Worm (Caenorhabditis elegans): ENCODE measurements around the gene F36G9.15.
"Not testable (repeated sequence)": the region's sequence is repeated elsewhere in the genome, so short reads cannot be mapped to it uniquely, and the experiment has no call there.

Gene F36G9.15

ce11 chrV:16002288-16002687, 14.3 kb upstream of the F36G9.15 start, which contains the start of gene nhr-63:
Gene nhr-63, plus strand, starts transcription at chrV:16002588.
- no peak for TF ChIP-seq unc-62 (GFP tag; optimal IDR thresholded peaks at IDR 0.05)

- TF ChIP-seq unc-62 (GFP tag; optimal IDR thresholded peaks at IDR 0.05), result no peak
Observed at ce11 chrV:16000433-16000832, 12.5 kb upstream of the F36G9.15 start, which contains the start of gene nhr-50. Gene nhr-50, minus strand, starts transcription at chrV:16000631.

- TF ChIP-seq unc-62 (GFP tag; optimal IDR thresholded peaks at IDR 0.05), result no peak
Observed at ce11 chrV:15996655-15997186, 8.7 kb upstream of the F36G9.15 start, which contains the start of the genes C06C6.9 and C06C6.8. Gene C06C6.9, minus strand, starts transcription at chrV:15996755. Gene C06C6.8, plus strand, starts transcription at chrV:15997136.

ce11 chrV:15991850-15992249, 3.9 kb upstream of the F36G9.15 start, which contains the start of gene C06C6.7:
Gene C06C6.7, plus strand, starts transcription at chrV:15992150.
- TF ChIP-seq unc-62 (GFP tag; optimal IDR thresholded peaks at IDR 0.05), result not testable (repeated sequence)

ce11 chrV:15982733-15983344, 5.1 kb downstream of the F36G9.15 start, which contains the start of the genes fbxa-99 and F36G9.13:
Gene fbxa-99, minus strand, starts transcription at chrV:15982854.
Gene F36G9.13, plus strand, starts transcription at chrV:15983294.
- TF ChIP-seq unc-62 (GFP tag; optimal IDR thresholded peaks at IDR 0.05), result no peak

- TF ChIP-seq unc-62 (GFP tag; optimal IDR thresholded peaks at IDR 0.05), result no peak
Observed at ce11 chrV:15978232-15978764, 9.7 kb downstream of the F36G9.15 start, which contains the start of gene oac-20. Gene oac-20, plus strand, starts transcription at chrV:15978714.

ce11 chrV:15975845-15976244, 12.1 kb downstream of the F36G9.15 start, which contains the start of gene clec-232:
Gene clec-232, plus strand, starts transcription at chrV:15976145.
- no peak for TF ChIP-seq unc-62 (GFP tag; optimal IDR thresholded peaks at IDR 0.05)

- TF ChIP-seq unc-62 (GFP tag; optimal IDR thresholded peaks at IDR 0.05), result no peak
Observed at ce11 chrV:15974836-15975235, 13.1 kb downstream of the F36G9.15 start, which contains the start of gene sru-22. Gene sru-22, minus strand, starts transcription at chrV:15974936.

ce11 chrV:15972484-15972883, 15.5 kb downstream of the F36G9.15 start, which contains the start of gene sru-23:
Gene sru-23, minus strand, starts transcription at chrV:15972584.
- no peak for TF ChIP-seq unc-62 (GFP tag; optimal IDR thresholded peaks at IDR 0.05)

ce11 chrV:15970820-15971219, 17.2 kb downstream of the F36G9.15 start:
- no peak for TF ChIP-seq unc-62 (GFP tag; optimal IDR thresholded peaks at IDR 0.05)

ce11 chrV:15969653-15970052, 18.3 kb downstream of the F36G9.15 start, which contains the start of gene F36G9.7:
Gene F36G9.7, minus strand, starts transcription at chrV:15969753.
- no peak for TF ChIP-seq unc-62 (GFP tag; optimal IDR thresholded peaks at IDR 0.05)

- TF ChIP-seq unc-62 (GFP tag; optimal IDR thresholded peaks at IDR 0.05), result no peak
Observed at ce11 chrV:15967542-15967941, 20.4 kb downstream of the F36G9.15 start, which contains the start of gene sri-1. Gene sri-1, minus strand, starts transcription at chrV:15967642.

ce11 chrV:15965114-15965513, 22.9 kb downstream of the F36G9.15 start, which contains the start of gene sri-2:
Gene sri-2, minus strand, starts transcription at chrV:15965214.
- no peak for TF ChIP-seq unc-62 (GFP tag; optimal IDR thresholded peaks at IDR 0.05)

- TF ChIP-seq unc-62 (GFP tag; optimal IDR thresholded peaks at IDR 0.05), result no peak
Observed at ce11 chrV:15959456-15959855, 28.5 kb downstream of the F36G9.15 start.

- TF ChIP-seq unc-62 (GFP tag; optimal IDR thresholded peaks at IDR 0.05), result no peak
Observed at ce11 chrV:15957098-15957497, 30.9 kb downstream of the F36G9.15 start, which contains the start of gene F36G9.3. Gene F36G9.3, plus strand, starts transcription at chrV:15957398.

ce11 chrV:15955497-15955896, 32.5 kb downstream of the F36G9.15 start, which contains the start of gene srh-186:
Gene srh-186, plus strand, starts transcription at chrV:15955797.
- TF ChIP-seq unc-62 (GFP tag; optimal IDR thresholded peaks at IDR 0.05), result no peak

All from whole organism, dauer.